Fruit fly (Drosophila melanogaster): ENCODE data around the gene CG13002.

- no peak for TF ChIP-seq CG8478 (optimal IDR thresholded peaks at IDR 0.05)
- TF ChIP-seq CTCF (optimal IDR thresholded peaks at IDR 0.05): no peak
Observed at dm6 chrX:16867622-16868021, 22.0 kb upstream of the CG13002 start.

Measured in S2 (cell line).